Fruit fly (Drosophila melanogaster): Measurements from ENCODE around the gene Trc8.
A peak's percentile ranks its signal among the peaks of the same experiment; 100 is the strongest.

Trc8 gene

DNA sequence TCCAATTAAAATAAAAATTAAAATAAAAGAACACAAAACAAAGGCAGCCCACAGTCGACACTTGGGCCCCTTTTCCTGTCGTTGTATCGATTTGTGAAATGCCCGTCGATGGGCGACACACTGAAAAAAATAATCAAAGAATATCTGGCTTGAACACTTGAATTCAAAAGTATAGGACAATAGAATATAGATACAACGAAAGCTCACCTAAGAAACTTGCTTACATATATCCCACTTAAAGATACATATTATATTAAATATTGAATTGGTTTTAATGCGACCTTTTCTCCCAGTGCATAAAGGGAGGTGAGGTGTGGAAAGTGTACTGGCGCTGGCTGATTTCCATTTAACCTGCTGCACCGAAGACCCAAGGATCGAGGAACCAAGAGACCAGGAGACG is 18.6 kb upstream of the Trc8 start (continued):
- TF ChIP-seq pnt (GFP tag; optimal IDR thresholded peaks at IDR 0.05) (peak; percentile 7), tin (GFP tag; optimal IDR thresholded peaks at IDR 0.05) (peak; percentile 47), tio (GFP tag; optimal IDR thresholded peaks at IDR 0.05) (peak; percentile 21), sens (GFP tag) (peak; percentile 93), grau (tag; optimal IDR thresholded peaks at IDR 0.05) (peak; percentile 48), CG15696 (tag; optimal IDR thresholded peaks at IDR 0.05) (peak; percentile 83), CG17802 (tag; optimal IDR thresholded peaks at IDR 0.05) (peak; percentile 33), CG8765 (GFP tag; IDR thresholded peaks at IDR 0.05) (peak; percentile 60; the same call in 1 of the 2 replicates), zen (tag; optimal IDR thresholded peaks at IDR 0.05) (peak; percentile 86), CG12219 (GFP tag; optimal IDR thresholded peaks at IDR 0.05) (peak; percentile 26), CG17829 (tag; optimal IDR thresholded peaks at IDR 0.05) (peak; percentile 80), esg (GFP tag; conservative IDR thresholded peaks at IDR 0.05) (peak; percentile 38; the same call in 1 of the 2 replicates), Ada2b (GFP tag; IDR thresholded peaks at IDR 0.05) (peak; percentile 21; the same call in 1 of the 2 replicates), Ravus (GFP tag; IDR thresholded peaks at IDR 0.05) (no peak), CG11695 (GFP tag; IDR thresholded peaks at IDR 0.05) (no peak), klu (GFP tag; IDR thresholded peaks at IDR 0.05) (no peak), so (GFP tag; IDR thresholded peaks at IDR 0.05) (0 out of 3 replicates have a peak, but pooled peaks have one; percentile 52), Blimp-1 (GFP tag; optimal IDR thresholded peaks at IDR 0.05) (peak; percentile 62), Hr51 (GFP tag; optimal IDR thresholded peaks at IDR 0.05) (peak in 1 of 2 experiments; percentile 6), gsb-n (tag; optimal IDR thresholded peaks at IDR 0.05) (peak; percentile 58), ap (GFP tag; IDR thresholded peaks at IDR 0.05) (0 out of 2 replicates have a peak, but pooled peaks have one; percentile 31), CG2678 (tag; optimal IDR thresholded peaks at IDR 0.05) (peak; percentile 51), CG18764 (GFP tag; optimal IDR thresholded peaks at IDR 0.05) (peak; percentile 37), pan (optimal IDR thresholded peaks at IDR 0.05) (no peak), pan (GFP tag; optimal IDR thresholded peaks at IDR 0.05 in 1 of 2, IDR thresholded peaks at IDR 0.05 in 1 of 2) (peak in 1 of 2 experiments; percentile 60), CG3726 (GFP tag; IDR thresholded peaks at IDR 0.05) (peak; percentile 67; the same call in 2 of the 3 replicates), lmd (GFP tag; IDR thresholded peaks at IDR 0.05) (peak; percentile 43; the same call in 1 of the 2 replicates), Xrp1 (GFP tag; IDR thresholded peaks at IDR 0.05) (peak; percentile 82), CG9876 (GFP tag; optimal IDR thresholded peaks at IDR 0.05) (no peak), CG5245 (GFP tag; optimal IDR thresholded peaks at IDR 0.05) (peak; percentile 60), ssp (GFP tag; IDR thresholded peaks at IDR 0.05) (peak; percentile 22; the same call in 1 of the 2 replicates), CG11247 (GFP tag; IDR thresholded peaks at IDR 0.05) (no peak), Oaz (GFP tag; IDR thresholded peaks at IDR 0.05) (no peak), ac (GFP tag; optimal IDR thresholded peaks at IDR 0.05) (peak; percentile 37), MESR4 (GFP tag; optimal IDR thresholded peaks at IDR 0.05) (no peak), CG10366 (GFP tag; IDR thresholded peaks at IDR 0.05) (0 out of 2 replicates have a peak, but pooled peaks have one; percentile 33), Hey (tag; optimal IDR thresholded peaks at IDR 0.05) (no peak), CG8388 (GFP tag; optimal IDR thresholded peaks at IDR 0.05) (peak; percentile 49), stc (GFP tag; IDR thresholded peaks at IDR 0.05) (0 out of 2 replicates have a peak, but pooled peaks have one; percentile 35), nmo (GFP tag; optimal IDR thresholded peaks at IDR 0.05) (peak; percentile 56), CG6254 (GFP tag; optimal IDR thresholded peaks at IDR 0.05) (peak; percentile 32), CG1603 (tag; optimal IDR thresholded peaks at IDR 0.05) (peak; percentile 64), CG8944 (GFP tag; optimal IDR thresholded peaks at IDR 0.05) (peak; percentile 1), CG12104 (GFP tag; optimal IDR thresholded peaks at IDR 0.05) (peak; percentile 10), CG10274 (GFP tag; optimal IDR thresholded peaks at IDR 0.05) (no peak), bab2 (GFP tag; optimal IDR thresholded peaks at IDR 0.05) (peak; percentile 42), CG6765 (GFP tag; optimal IDR thresholded peaks at IDR 0.05) (no peak), CG3995 (GFP tag; optimal IDR thresholded peaks at IDR 0.05) (no peak), CG8281 (tag; optimal IDR thresholded peaks at IDR 0.05) (peak; percentile 2), CG12744 (GFP tag; optimal IDR thresholded peaks at IDR 0.05) (no peak), HLH3B (GFP tag; IDR thresholded peaks at IDR 0.05) (peak; percentile 28; the same call in 1 of the 2 replicates)
